Worm (Caenorhabditis elegans) whole organism, early embryonic: ENCODE results near the gene glt-3.

Experiments used
- ama-1 ChIP-seq: fragments of 150-350 bp; optimal IDR thresholded peaks from 2 replicates; lab custom pipeline; 2014
- ceh-36 ChIP-seq: sonication (generic microtip); optimal IDR thresholded peaks from 2 replicates; lab custom pipeline; 2016; ENCODE audit warnings: missing genetic modification characterization, inconsistent platforms, missing compliant biosample characterization

DNA sequence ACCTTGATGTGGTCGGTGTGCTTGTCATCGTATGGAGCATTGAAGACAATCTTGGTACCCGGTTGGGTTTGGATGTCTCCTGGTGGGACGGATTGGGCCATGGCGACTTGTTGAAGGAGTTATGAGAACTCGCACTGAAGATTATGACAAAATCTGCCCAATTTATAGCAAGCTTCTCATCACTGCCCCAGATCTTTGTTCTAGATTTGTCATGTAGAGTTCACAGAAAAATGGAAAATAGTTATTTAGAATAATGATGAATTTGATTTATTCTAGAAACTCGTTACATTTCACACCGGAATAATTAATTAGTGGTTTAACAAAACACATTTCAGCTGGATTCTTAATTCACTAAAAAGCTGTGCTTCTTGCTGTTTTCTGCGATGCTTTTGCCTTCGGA is 13.6 kb downstream of the glt-3 start, which contains the start of gene msp-38:
- TF ChIP-seq ama-1 (lab: Kevin White, UChicago) (no peak), ceh-36 (tag; lab: Kevin White, UChicago) (no peak)
